Fruit fly (Drosophila melanogaster) whole organism: ENCODE results near the gene CG43739.

Experiments
- CG8478 ChIP-seq: fragments of >200 bp; optimal IDR thresholded peaks from 2 replicates; lab custom pipeline; 2018; ENCODE audit warnings: inconsistent platforms
- Dll ChIP-seq: fragments of >200 bp; optimal IDR thresholded peaks from 2 replicates; lab custom pipeline; 2017
- EcR ChIP-seq, 2 experiments: fragments of >200 bp; optimal IDR thresholded peaks; 2 replicates each; lab custom pipeline; 2017; ENCODE audit warnings: missing biosample characterization in 2 of 2, missing genetic modification characterization in 2 of 2, missing genetic modification reagents in 2 of 2
- pan ChIP-seq: fragments of >200 bp; optimal IDR thresholded peaks from 2 replicates; lab custom pipeline; 2017
- psq ChIP-seq: fragments of >200 bp; optimal IDR thresholded peaks from 2 replicates; lab custom pipeline; 2017
- usp ChIP-seq: fragments of >200 bp; optimal IDR thresholded peaks from 2 replicates; lab custom pipeline; 2017; ENCODE audit warnings: missing biosample characterization, missing genetic modification characterization, mixed read lengths

DNA sequence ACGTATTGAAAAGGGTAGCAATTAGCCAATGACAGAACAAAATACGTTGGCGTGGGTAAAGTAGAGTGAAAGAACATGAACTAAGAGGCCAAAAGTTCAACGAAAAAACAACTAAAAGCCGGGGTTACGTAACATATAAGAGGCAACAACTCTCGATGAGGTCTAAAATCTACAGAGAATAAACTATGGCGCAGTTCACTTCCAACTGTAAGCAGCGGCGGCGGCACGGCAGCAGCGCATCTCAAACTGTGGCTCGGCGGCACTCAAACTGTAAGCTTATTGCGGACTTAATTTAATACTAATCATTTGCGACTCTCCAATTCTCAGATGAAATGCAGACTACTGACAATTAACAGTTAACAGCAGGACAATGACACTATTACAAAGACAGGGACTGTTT, 44.2 kb downstream of the CG43739 start:
- TF ChIP-seq psq (lab: Kevin White, UChicago) (no peak), pan (lab: Kevin White, UChicago) (no peak), Dll (lab: Kevin White, UChicago) (no peak), usp (GFP tag; lab: Kevin White, UChicago) (no peak), EcR (GFP tag; optimal IDR thresholded peaks at IDR 0.05; lab: Kevin White, UChicago) (no peak), CG8478 (lab: Kevin White, UChicago) (no peak)
